Worm (Caenorhabditis elegans) whole organism, midembryonic: ENCODE results near the gene C56C10.9.
"Not testable (repeated sequence)": the region's sequence is repeated elsewhere in the genome, so short reads cannot be mapped to it uniquely, and the experiment has no call there.

Experiments
- cog-1 ChIP-seq: sonication (generic microtip); optimal IDR thresholded peaks from 2 replicates; lab custom pipeline; 2016; ENCODE audit warnings: missing genetic modification characterization, missing compliant biosample characterization
- flt-1 ChIP-seq: fragments of 200-800 bp; sonication (Bioruptor generic); IDR thresholded peaks from 2 replicates; pipeline ENCODE4 v1.3.6; 2022; ENCODE audit warnings: missing genetic modification characterization, missing compliant biosample characterization
- klf-2 ChIP-seq: fragments of 200-800 bp; sonication (Bioruptor generic); conservative IDR thresholded peaks from 2 replicates; pipeline ENCODE4 v1.3.6; 2022; ENCODE audit warnings: missing genetic modification reagents, missing genetic modification characterization, missing compliant biosample characterization
- ref-1 ChIP-seq: fragments of 200-800 bp; sonication (Bioruptor generic); conservative IDR thresholded peaks from 2 replicates; pipeline ENCODE4 v1.3.6; 2022; ENCODE audit warnings: missing genetic modification reagents, missing genetic modification characterization, missing compliant biosample characterization
- tab-1 ChIP-seq: fragments of 200-800 bp; sonication (Bioruptor generic); IDR thresholded peaks from 2 replicates; pipeline ENCODE4 v1.3.6; 2022; ENCODE audit warnings: missing genetic modification characterization, missing compliant biosample characterization
- ztf-23 ChIP-seq: fragments of 200-800 bp; sonication (Bioruptor generic); IDR thresholded peaks from 2 replicates; pipeline ENCODE4 v1.3.6; 2022; ENCODE audit warnings: missing genetic modification reagents, missing genetic modification characterization, missing compliant biosample characterization

- not testable (repeated sequence) for TF ChIP-seq klf-2 (GFP tag; lab: Robert Waterston, UW); cog-1 (tag; lab: Kevin White, UChicago); ztf-23; ref-1 (GFP tag; lab: Robert Waterston, UW); flt-1 (GFP tag; lab: Robert Waterston, UW); tab-1
These were observed 35.0 kb upstream of the C56C10.9 start, which contains the start of the genes F54H5.5 and F54H5.2 for ce11 chrII:6627182-6627581.
